Fruit fly (Drosophila melanogaster): ENCODE results near the gene bdl.

Gene bdl

dm6 chr2L:4332962-4333757, 8.8 kb downstream of the bdl start (continued):
- TF ChIP-seq Sox102F (GFP tag; optimal IDR thresholded peaks at IDR 0.05) (peak; percentile 88), CG33557 (GFP tag; optimal IDR thresholded peaks at IDR 0.05) (peak; percentile 18), CkIIα-i1 (GFP tag; IDR thresholded peaks at IDR 0.05) (peak; percentile 60), Drgx (GFP tag; IDR thresholded peaks at IDR 0.05) (peak; percentile 94), NC2β (GFP tag; optimal IDR thresholded peaks at IDR 0.05) (peak; percentile 62), CG10565 (GFP tag; optimal IDR thresholded peaks at IDR 0.05) (no peak), CG4360 (GFP tag; IDR thresholded peaks at IDR 0.05) (peak; percentile 43), NfI (GFP tag; optimal IDR thresholded peaks at IDR 0.05) (peak; percentile 83), CG12219 (GFP tag; optimal IDR thresholded peaks at IDR 0.05) (peak; percentile 82), yki (optimal IDR thresholded peaks at IDR 0.05) (no peak), unc-4 (GFP tag; IDR thresholded peaks at IDR 0.05; ENCODE audit: partially characterized antibody) (no peak), ftz-f1 (GFP tag; optimal IDR thresholded peaks at IDR 0.05) (no peak), Hey (tag; optimal IDR thresholded peaks at IDR 0.05) (peak; percentile 99), zfh1 (GFP tag; IDR thresholded peaks at IDR 0.05) (peak; percentile 87), dan (GFP tag; IDR thresholded peaks at IDR 0.05) (no peak; the same call in 1 of the 2 replicates), pita (GFP tag; optimal IDR thresholded peaks at IDR 0.05) (no peak), gsb-n (tag; optimal IDR thresholded peaks at IDR 0.05) (peak; percentile 71), Fer1 (GFP tag; optimal IDR thresholded peaks at IDR 0.05) (peak; percentile 83), TFAM (GFP tag; optimal IDR thresholded peaks at IDR 0.05) (peak; percentile 2), z (GFP tag; IDR thresholded peaks at IDR 0.05) (0 out of 3 replicates have a peak, but pooled peaks have one; percentile 61), corto (GFP tag; optimal IDR thresholded peaks at IDR 0.05) (peak; percentile 69), onecut (GFP tag; IDR thresholded peaks at IDR 0.05) (peak; percentile 66), Lhr (GFP tag; optimal IDR thresholded peaks at IDR 0.05) (peak; percentile 36), CG15601 (tag; optimal IDR thresholded peaks at IDR 0.05) (peak; percentile 53), ci (GFP tag; IDR thresholded peaks at IDR 0.05) (peak; percentile 94), CG7839 (tag; optimal IDR thresholded peaks at IDR 0.05) (peak; percentile 87), tna (GFP tag; IDR thresholded peaks at IDR 0.05; ENCODE audit: partially characterized antibody) (no peak), CG33213 (GFP tag; optimal IDR thresholded peaks at IDR 0.05) (peak; percentile 74), Elba2 (GFP tag; optimal IDR thresholded peaks at IDR 0.05) (no peak), dimm (GFP tag; IDR thresholded peaks at IDR 0.05) (peak; percentile 69), CG8290 (GFP tag; optimal IDR thresholded peaks at IDR 0.05) (no peak), CG8290 (tag; optimal IDR thresholded peaks at IDR 0.05) (peak in 1 of 2 experiments; percentile 70), CG18262 (tag; optimal IDR thresholded peaks at IDR 0.05) (peak; percentile 99), CG16863 (GFP tag; optimal IDR thresholded peaks at IDR 0.05) (peak; percentile 85), D19B (GFP tag; optimal IDR thresholded peaks at IDR 0.05) (peak; percentile 99), bcd (GFP tag; optimal IDR thresholded peaks at IDR 0.05) (peak; percentile 82), CG9437 (GFP tag; optimal IDR thresholded peaks at IDR 0.05) (peak; percentile 67), gro (GFP tag; optimal IDR thresholded peaks at IDR 0.05) (peak; percentile 55), hbn (GFP tag; IDR thresholded peaks at IDR 0.05; ENCODE audit: partially characterized antibody) (peak; percentile 56), al (GFP tag; IDR thresholded peaks at IDR 0.05) (peak; percentile 57; the same call in 1 of the 2 replicates), CG7556 (GFP tag; optimal IDR thresholded peaks at IDR 0.05) (peak; percentile 83), Hr78 (GFP tag; optimal IDR thresholded peaks at IDR 0.05) (peak in 1 of 2 experiments; percentile 86), Sox100B (GFP tag; optimal IDR thresholded peaks at IDR 0.05) (peak; percentile 69), eyg (GFP tag; optimal IDR thresholded peaks at IDR 0.05) (peak; percentile 65), Bteb2 (GFP tag; optimal IDR thresholded peaks at IDR 0.05) (peak; percentile 83), slbo (GFP tag; IDR thresholded peaks at IDR 0.05) (peak; percentile 84), Ada2b (GFP tag; IDR thresholded peaks at IDR 0.05) (peak; percentile 88), CG14667 (GFP tag; IDR thresholded peaks at IDR 0.05) (peak; percentile 69), CG14860 (GFP tag; IDR thresholded peaks at IDR 0.05; ENCODE audit: partially characterized antibody) (no peak)

All from whole organism, embryonic.